Worm (Caenorhabditis elegans) whole organism, L2 larva: ENCODE measurements around the gene rpl-37.

Experiments
- aly-2 ChIP-seq: fragments of 150-350 bp; optimal IDR thresholded peaks from 2 replicates; lab custom pipeline; 2014; ENCODE audit warnings: missing biosample characterization, missing genetic modification characterization
- ama-1 ChIP-seq: fragments of 150-350 bp; optimal IDR thresholded peaks from 2 replicates; lab custom pipeline; 2018; ENCODE audit warnings: inconsistent platforms
- elt-3 ChIP-seq: sonication (generic microtip); optimal IDR thresholded peaks from 2 replicates; lab custom pipeline; 2017; ENCODE audit warnings: missing biosample characterization, missing genetic modification characterization
- fos-1 ChIP-seq: fragments of 150-350 bp; optimal IDR thresholded peaks from 2 replicates; lab custom pipeline; 2014; ENCODE audit warnings: missing biosample characterization, missing genetic modification characterization
- lsy-2 ChIP-seq, 2 experiments: fragments of 150-350 bp in 1 of 2; sonication (generic microtip) in 1 of 2; optimal IDR thresholded peaks; 2 replicates each; lab custom pipeline; 2014 to 2017; ENCODE audit warnings: missing biosample characterization in 2 of 2, missing genetic modification characterization in 2 of 2
- ztf-11 ChIP-seq: sonication (generic microtip); optimal IDR thresholded peaks from 2 replicates; lab custom pipeline; 2017; ENCODE audit warnings: missing biosample characterization, missing genetic modification characterization

ce11 chrIII:3480950-3481349 lies 47.5 kb upstream of the rpl-37 start:
- TF ChIP-seq aly-2 (tag; lab: Kevin White, UChicago) (no peak), ztf-11 (tag; lab: Kevin White, UChicago) (no peak), fos-1 (tag; lab: Kevin White, UChicago) (no peak), ama-1 (no peak), lsy-2 (tag; optimal IDR thresholded peaks at IDR 0.05; lab: Kevin White, UChicago) (no peak), elt-3 (tag; lab: Kevin White, UChicago) (no peak)
